Fruit fly (Drosophila melanogaster) whole organism, wandering third instar larva: Measurements from ENCODE around the gene CG13365.
A peak's percentile ranks its signal among the peaks of the same experiment; 100 is the strongest.

Experiments
- Abd-B ChIP-seq: fragments of >200 bp; optimal IDR thresholded peaks from 2 replicates; lab custom pipeline; 2017; ENCODE audit warnings: missing biosample characterization, missing genetic modification characterization
- CG32264 ChIP-seq: fragments of 200-800 bp; sonication (Bioruptor generic); optimal IDR thresholded peaks from 2 replicates; lab custom pipeline; 2016; ENCODE audit warnings: missing biosample characterization, missing genetic modification characterization
- CG9705 ChIP-seq: fragments of 200-800 bp; sonication (Bioruptor generic); optimal IDR thresholded peaks from 2 replicates; lab custom pipeline; 2018; ENCODE audit warnings: missing biosample characterization, mild to moderate bottlenecking, missing genetic modification characterization
- Dfd ChIP-seq: fragments of >200 bp; optimal IDR thresholded peaks from 2 replicates; lab custom pipeline; 2017; ENCODE audit warnings: missing biosample characterization, missing genetic modification characterization
- Dif ChIP-seq: fragments of 200-275, 200-300 bp; sonication (Bioruptor generic); optimal IDR thresholded peaks from 2 replicates; lab custom pipeline; 2018; ENCODE audit warnings: missing biosample characterization, missing genetic modification characterization; ENCODE audit not compliant: partially characterized antibody
- GATAd ChIP-seq: sonication (Bioruptor generic); optimal IDR thresholded peaks from 2 replicates; lab custom pipeline; 2016; ENCODE audit warnings: missing biosample characterization, missing genetic modification characterization
- Hnf4 ChIP-seq: fragments of 200-800 bp; sonication (Bioruptor generic); optimal IDR thresholded peaks from 2 replicates; lab custom pipeline; 2016; ENCODE audit warnings: missing biosample characterization, mild to moderate bottlenecking, missing genetic modification characterization
- Hr78 ChIP-seq: fragments of >200 bp; optimal IDR thresholded peaks from 2 replicates; lab custom pipeline; 2017; ENCODE audit warnings: missing biosample characterization, missing genetic modification characterization
- Hr83 ChIP-seq: fragments of 200-300 bp; sonication (Bioruptor generic); optimal IDR thresholded peaks from 2 replicates; lab custom pipeline; 2016; ENCODE audit warnings: missing biosample characterization, mild to moderate bottlenecking, missing genetic modification characterization, moderate library complexity; ENCODE audit not compliant: poor library complexity, severe bottlenecking
- Jra ChIP-seq: sonication (Bioruptor generic); optimal IDR thresholded peaks from 2 replicates; lab custom pipeline; 2016; ENCODE audit warnings: missing biosample characterization, missing genetic modification characterization
- Mio ChIP-seq: sonication (Bioruptor generic); optimal IDR thresholded peaks from 2 replicates; lab custom pipeline; 2016; ENCODE audit warnings: missing biosample characterization, missing genetic modification characterization
- Myc ChIP-seq: fragments of >200 bp; optimal IDR thresholded peaks from 2 replicates; lab custom pipeline; 2017
- N ChIP-seq: fragments of >200 bp; optimal IDR thresholded peaks from 2 replicates; lab custom pipeline; 2018; ENCODE audit warnings: missing biosample characterization, missing external identifiers, missing genetic modification characterization
- OdsH ChIP-seq: fragments of 200-800 bp; sonication (Bioruptor generic); optimal IDR thresholded peaks from 2 replicates; lab custom pipeline; 2016; ENCODE audit warnings: missing biosample characterization, mild to moderate bottlenecking, missing genetic modification characterization
- Rel ChIP-seq, 2 experiments: fragments of 200-800 bp; sonication (Bioruptor generic) in 1 of 2; optimal IDR thresholded peaks; 2 replicates in 1 of 2; 3 replicates in 1 of 2; lab custom pipeline; 2016 to 2019; ENCODE audit warnings: mild to moderate bottlenecking in 2 of 2, missing biosample characterization in 2 of 2, missing genetic modification characterization in 2 of 2, moderate library complexity in 1 of 2
- Sp1 ChIP-seq: fragments of 200-800 bp; sonication (Bioruptor generic); optimal IDR thresholded peaks from 3 replicates; lab custom pipeline; 2019; ENCODE audit warnings: missing biosample characterization, mild to moderate bottlenecking, missing genetic modification characterization, moderate library complexity
- Vsx2 ChIP-seq: fragments of 200-300, 225-300 bp; sonication (Bioruptor generic); optimal IDR thresholded peaks from 2 replicates; lab custom pipeline; 2018; ENCODE audit warnings: missing biosample characterization, missing genetic modification characterization; ENCODE audit not compliant: partially characterized antibody
- dl ChIP-seq, 2 experiments: fragments of 175-275, 200-275 bp in 1 of 2; fragments of 200-275 bp in 1 of 2; sonication (Bioruptor generic); optimal IDR thresholded peaks; lab custom pipeline; 2018; ENCODE audit warnings: mild to moderate bottlenecking in 2 of 2, missing biosample characterization in 2 of 2, missing genetic modification characterization in 2 of 2, moderate library complexity in 2 of 2; ENCODE audit not compliant: partially characterized antibody in 2 of 2, insufficient read depth in 1 of 2
- dmrt93B ChIP-seq: fragments of 200-800 bp; sonication (Bioruptor generic); optimal IDR thresholded peaks from 2 replicates; lab custom pipeline; 2018; ENCODE audit warnings: missing biosample characterization, mild to moderate bottlenecking, missing genetic modification characterization
- dsf ChIP-seq: sonication (Bioruptor generic); optimal IDR thresholded peaks from 2 replicates; lab custom pipeline; 2016; ENCODE audit warnings: missing biosample characterization, missing genetic modification characterization, borderline replicate concordance
- ey ChIP-seq: fragments of 200-800 bp; sonication (Bioruptor generic); optimal IDR thresholded peaks from 2 replicates; lab custom pipeline; 2016; ENCODE audit warnings: missing biosample characterization, missing genetic modification characterization
- foxo ChIP-seq, 2 experiments: fragments of 200-800 bp; sonication (Bioruptor generic); optimal IDR thresholded peaks; 2 replicates in 1 of 2; 3 replicates in 1 of 2; lab custom pipeline; 2016 to 2017; ENCODE audit warnings: missing biosample characterization in 2 of 2, missing genetic modification characterization in 2 of 2
- fru ChIP-seq: fragments of 200-800 bp; sonication (Bioruptor generic); optimal IDR thresholded peaks from 3 replicates; lab custom pipeline; 2016; ENCODE audit warnings: missing biosample characterization, mild to moderate bottlenecking, missing genetic modification characterization
- h ChIP-seq: fragments of 200-800 bp; sonication (Bioruptor generic); optimal IDR thresholded peaks from 3 replicates; lab custom pipeline; 2016; ENCODE audit warnings: missing biosample characterization, mild to moderate bottlenecking, missing genetic modification characterization
- lola ChIP-seq: fragments of >200 bp; optimal IDR thresholded peaks from 2 replicates; lab custom pipeline; 2017; ENCODE audit warnings: missing biosample characterization, missing genetic modification characterization
- pan ChIP-seq: fragments of >200 bp; optimal IDR thresholded peaks from 2 replicates; lab custom pipeline; 2017
- psq ChIP-seq: fragments of 200-800 bp; sonication (Bioruptor generic); optimal IDR thresholded peaks from 3 replicates; lab custom pipeline; 2017; ENCODE audit warnings: missing biosample characterization, mild to moderate bottlenecking, missing genetic modification characterization, moderate library complexity
- rgr ChIP-seq: fragments of 200-800 bp; sonication (Bioruptor generic); optimal IDR thresholded peaks from 3 replicates; lab custom pipeline; 2016; ENCODE audit warnings: missing biosample characterization, mild to moderate bottlenecking, missing genetic modification characterization
- sage ChIP-seq: fragments of 200-800 bp; sonication (Bioruptor generic); optimal IDR thresholded peaks from 2 replicates; lab custom pipeline; 2016; ENCODE audit warnings: missing biosample characterization, mild to moderate bottlenecking, missing genetic modification characterization
- sv ChIP-seq: fragments of 200-800 bp; sonication (Bioruptor generic); optimal IDR thresholded peaks from 3 replicates; lab custom pipeline; 2016; ENCODE audit warnings: missing biosample characterization, missing genetic modification characterization
- tai ChIP-seq: sonication (Bioruptor generic); optimal IDR thresholded peaks from 2 replicates; lab custom pipeline; 2016; ENCODE audit warnings: missing biosample characterization, missing genetic modification characterization
- usp ChIP-seq: fragments of >200 bp; optimal IDR thresholded peaks from 2 replicates; lab custom pipeline; 2017; ENCODE audit warnings: missing biosample characterization, missing genetic modification characterization

CG13365 gene

DNA sequence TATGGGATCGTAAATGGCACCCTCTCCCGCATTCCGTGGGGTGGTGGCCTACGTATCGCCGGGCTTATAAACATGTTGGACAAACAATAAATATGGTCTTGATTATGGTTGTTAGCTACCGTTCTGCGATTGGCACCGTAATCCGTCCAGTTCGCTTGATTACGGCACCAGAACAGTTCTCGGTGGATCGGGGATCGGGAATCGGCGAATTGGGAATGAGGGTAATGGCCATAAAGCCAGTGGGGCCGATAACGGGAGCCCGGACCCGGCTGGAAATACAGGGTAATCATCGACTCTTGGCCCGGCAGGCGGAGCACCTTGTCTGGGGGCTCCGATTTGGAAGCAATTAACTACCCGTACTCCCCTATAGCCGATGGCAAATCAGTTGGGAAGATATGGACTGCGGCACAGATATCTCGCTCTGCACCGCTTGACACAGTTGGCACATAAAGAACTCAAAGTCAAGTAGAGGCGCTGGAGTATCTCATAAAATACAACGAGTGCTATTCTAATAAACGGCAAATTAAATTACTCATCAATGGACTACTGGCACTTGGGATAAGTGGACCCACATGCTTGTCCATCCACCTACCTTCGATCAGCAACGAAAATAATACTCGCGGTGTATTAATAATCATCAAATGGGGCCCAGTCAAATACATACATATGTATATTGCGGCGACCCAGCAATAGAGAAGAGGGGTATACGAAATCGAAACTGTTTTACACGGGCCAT, 22.5 kb downstream of the CG13365 start:
- peak; percentile 12 for TF ChIP-seq rgr (GFP tag; lab: Kevin White, UChicago)
- no peak for TF ChIP-seq Myc (lab: Kevin White, UChicago)

DNA sequence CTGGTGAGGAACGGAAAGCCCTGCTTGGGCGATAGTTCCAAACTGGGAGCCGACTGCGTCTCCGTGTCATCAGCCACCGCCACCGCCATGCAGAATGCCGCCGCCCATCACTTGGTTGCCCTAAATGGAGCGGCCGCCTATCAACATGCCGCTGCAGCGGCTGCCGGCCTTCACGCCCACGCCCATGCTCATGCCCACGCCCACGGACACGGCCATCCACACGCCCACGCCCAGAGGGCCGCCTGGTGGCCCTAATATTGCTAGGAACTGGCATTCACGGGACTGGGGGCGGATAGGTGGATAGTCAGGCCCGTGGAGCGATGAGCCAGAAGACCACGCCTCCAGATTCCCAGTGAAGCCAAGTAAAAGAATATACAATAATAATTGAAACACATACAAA, 24.0 kb downstream of the CG13365 start:
- TF ChIP-seq dmrt93B (no peak), h (GFP tag; lab: Kevin White, UChicago) (no peak), Hr78 (GFP tag; lab: Kevin White, UChicago) (no peak)

DNA sequence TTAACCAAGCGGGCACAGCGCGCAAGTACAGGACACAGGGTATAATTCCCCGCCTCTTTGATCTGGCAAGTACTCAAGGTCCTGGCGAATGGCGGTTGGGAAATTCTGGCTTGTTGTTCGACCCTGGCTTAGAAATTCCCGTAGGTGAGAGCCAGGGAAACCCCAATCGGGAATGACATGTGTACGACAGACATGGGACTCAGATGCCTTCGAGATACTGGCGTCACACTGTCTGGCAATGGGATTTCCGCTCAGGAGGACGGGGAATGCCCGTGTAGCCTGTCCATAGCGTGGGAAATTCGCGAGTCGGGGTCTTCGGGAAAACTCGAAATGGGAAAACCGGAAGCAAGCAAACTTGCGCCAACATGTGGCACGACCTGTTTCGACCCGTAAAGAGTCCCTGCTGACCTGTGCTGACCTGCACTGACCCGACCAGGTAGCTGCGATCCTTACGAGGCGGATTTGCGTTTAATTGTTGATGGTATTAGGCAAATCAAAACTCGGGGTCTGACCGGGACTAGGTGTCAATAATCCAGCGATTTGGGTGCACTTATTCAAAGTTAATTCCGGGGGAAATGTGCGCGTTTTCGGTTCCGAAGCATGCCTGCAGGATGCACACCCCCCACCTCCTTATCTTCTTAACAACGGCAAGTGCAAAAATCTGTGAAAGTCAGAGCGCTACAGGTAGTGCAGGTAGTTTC, 28.3 kb downstream of the CG13365 start:
- TF ChIP-seq Abd-B (GFP tag; lab: Kevin White, UChicago) = no peak
- no peak for TF ChIP-seq Dif (GFP tag; lab: Kevin White, UChicago)
- TF ChIP-seq dl (GFP tag; optimal IDR thresholded peaks at IDR 0.05; lab: Kevin White, UChicago; ENCODE audit: insufficient read depth in 1 of 2, partially characterized antibody in 2 of 2) = no peak
- TF ChIP-seq dmrt93B = no peak
- TF ChIP-seq CG9705 (GFP tag; lab: Kevin White, UChicago) = no peak
- TF ChIP-seq Vsx2 = no peak
- no peak for TF ChIP-seq N (GFP tag; lab: Kevin White, UChicago)
- TF ChIP-seq rgr (GFP tag; lab: Kevin White, UChicago) = no peak
- TF ChIP-seq, all 38 proteins: peak for 0

DNA sequence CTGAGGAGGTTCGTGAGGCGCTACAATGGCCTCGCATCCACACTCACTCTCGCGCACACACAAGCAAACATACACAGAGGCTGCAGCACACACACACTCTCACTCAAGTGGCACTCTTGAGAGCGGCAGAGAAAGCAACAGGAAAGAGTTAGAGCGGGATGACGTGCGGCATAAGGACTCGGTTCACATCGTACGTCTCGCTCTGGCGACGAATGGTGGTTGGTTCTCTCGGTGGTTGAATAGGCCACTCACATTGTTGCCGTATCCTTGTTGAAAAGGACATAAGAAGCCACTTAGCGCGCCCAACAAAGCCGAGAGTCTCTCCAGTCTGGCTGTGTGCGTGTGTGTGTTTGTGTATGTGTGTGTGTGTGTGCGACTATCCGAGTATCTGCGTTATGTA, 30.5 kb downstream of the CG13365 start:
- TF ChIP-seq dmrt93B = no peak
- no peak for TF ChIP-seq GATAd (GFP tag; lab: Kevin White, UChicago)
- peak; percentile 51 for TF ChIP-seq Vsx2

DNA sequence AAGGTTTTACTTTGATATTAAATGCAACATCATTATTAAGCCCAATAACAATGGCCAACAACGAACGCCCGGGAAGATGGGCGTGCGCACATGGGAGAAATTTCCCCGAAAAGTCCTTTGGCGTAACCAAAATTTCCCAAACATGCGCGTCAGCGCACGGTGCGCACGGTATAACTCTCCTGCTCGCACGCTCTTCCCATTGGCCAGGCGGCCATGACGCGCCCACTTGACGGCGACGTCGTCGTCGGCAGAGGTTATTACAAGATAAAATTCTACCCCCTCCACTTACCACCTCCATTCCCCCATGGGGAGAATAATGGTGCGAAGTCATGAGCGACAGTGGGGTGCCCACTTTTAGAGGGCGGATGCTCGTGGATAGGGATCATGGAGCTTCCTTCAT, 32.1 kb downstream of the CG13365 start:
- TF ChIP-seq psq = no peak
- no peak for TF ChIP-seq usp (GFP tag; lab: Kevin White, UChicago)
- TF ChIP-seq sage (GFP tag; lab: Kevin White, UChicago) = no peak
- no peak for TF ChIP-seq ey (GFP tag; lab: Kevin White, UChicago)
- no peak for TF ChIP-seq Sp1 (GFP tag; lab: Kevin White, UChicago)
- no peak for TF ChIP-seq rgr (GFP tag; lab: Kevin White, UChicago)
- no peak for TF ChIP-seq Rel (GFP tag; optimal IDR thresholded peaks at IDR 0.05; lab: Kevin White, UChicago)
- no peak for TF ChIP-seq Rel (tag; optimal IDR thresholded peaks at IDR 0.05; lab: Kevin White, UChicago)

DNA sequence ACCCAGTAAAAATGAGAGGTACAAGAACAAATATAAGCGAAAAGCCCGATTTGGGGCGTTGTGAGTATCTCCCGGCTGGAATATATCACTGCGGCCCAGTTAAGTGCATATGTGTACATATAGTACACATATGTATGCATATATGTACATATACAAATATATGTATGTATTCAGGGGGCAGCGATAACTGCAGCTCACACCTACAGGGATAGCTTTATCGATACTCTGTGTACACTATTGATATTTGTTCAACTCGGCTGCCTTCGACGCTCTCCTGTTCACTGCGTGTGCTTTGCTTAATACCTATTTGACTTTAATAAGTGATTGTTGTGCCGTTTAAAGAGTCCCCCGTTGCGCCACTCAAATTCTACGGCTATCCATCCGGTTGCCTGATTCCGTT, 39.2 kb downstream of the CG13365 start, which contains the start of gene vnd:
Gene vnd, plus strand, starts transcription at position 297 of the 400 bp plus-strand sequence.
- TF ChIP-seq OdsH (GFP tag; lab: Kevin White, UChicago) (no peak), dsf (GFP tag; lab: Kevin White, UChicago) (no peak), sage (GFP tag; lab: Kevin White, UChicago) (no peak), Hnf4 (GFP tag; lab: Kevin White, UChicago) (peak; percentile 32), foxo (GFP tag; optimal IDR thresholded peaks at IDR 0.05; lab: Kevin White, UChicago) (peak in 1 of 2 experiments; percentile 13), Myc (lab: Kevin White, UChicago) (no peak), Jra (GFP tag; lab: Kevin White, UChicago) (no peak), Hr83 (GFP tag; lab: Kevin White, UChicago) (peak; percentile 59), N (GFP tag; lab: Kevin White, UChicago) (no peak), lola (GFP tag; lab: Kevin White, UChicago) (no peak), usp (GFP tag; lab: Kevin White, UChicago) (no peak), Dif (GFP tag; lab: Kevin White, UChicago) (no peak), rgr (GFP tag; lab: Kevin White, UChicago) (peak; percentile 36), Vsx2 (no peak), dmrt93B (peak; percentile 7), Mio (GFP tag; lab: Kevin White, UChicago) (no peak), Abd-B (GFP tag; lab: Kevin White, UChicago) (no peak), CG32264 (GFP tag; lab: Kevin White, UChicago) (no peak), ey (GFP tag; lab: Kevin White, UChicago) (no peak), tai (peak; percentile 33), Rel (GFP tag; optimal IDR thresholded peaks at IDR 0.05; lab: Kevin White, UChicago) (no peak), Rel (tag; optimal IDR thresholded peaks at IDR 0.05; lab: Kevin White, UChicago) (no peak), dl (GFP tag; optimal IDR thresholded peaks at IDR 0.05; lab: Kevin White, UChicago; ENCODE audit: insufficient read depth in 1 of 2, partially characterized antibody in 2 of 2) (no peak), pan (lab: Kevin White, UChicago) (no peak), Dfd (GFP tag; lab: Kevin White, UChicago) (no peak), sv (no peak), h (GFP tag; lab: Kevin White, UChicago) (no peak), Sp1 (GFP tag; lab: Kevin White, UChicago) (no peak), fru (GFP tag; lab: Kevin White, UChicago) (no peak)
